Worm (Caenorhabditis elegans) whole organism, L4 larva: ENCODE results near the gene H14N18.4.

ENCODE experiments used
- ama-1 ChIP-seq: fragments of 150-350 bp; optimal IDR thresholded peaks from 2 replicates; lab custom pipeline; 2014; ENCODE audit warnings: inconsistent platforms, mixed read lengths
- ceh-32 ChIP-seq: sonication (generic microtip); optimal IDR thresholded peaks from 2 replicates; lab custom pipeline; 2016; ENCODE audit warnings: mild to moderate bottlenecking, missing genetic modification characterization, missing compliant biosample characterization; ENCODE audit not compliant: poor library complexity
- dpl-1 ChIP-seq: fragments of 150-350 bp; optimal IDR thresholded peaks from 2 replicates; lab custom pipeline; 2014; ENCODE audit warnings: missing biosample characterization, missing genetic modification reagents, missing genetic modification characterization
- gei-8 ChIP-seq: fragments of 200-800 bp; sonication (Bioruptor generic); optimal IDR thresholded peaks from 2 replicates; lab custom pipeline; 2018; ENCODE audit warnings: mild to moderate bottlenecking, missing genetic modification characterization, missing compliant biosample characterization
- madf-9 ChIP-seq: fragments of 200-800 bp; sonication (Bioruptor generic); conservative IDR thresholded peaks from 2 replicates; pipeline ENCODE4 v1.3.6; 2022; ENCODE audit warnings: missing genetic modification reagents, missing genetic modification characterization, missing compliant biosample characterization
- mdl-1 ChIP-seq, 2 experiments: fragments of 150-350 bp in 1 of 2; sonication (generic microtip) in 1 of 2; optimal IDR thresholded peaks; 2 replicates each; lab custom pipeline; 2014 to 2017; ENCODE audit warnings: missing biosample characterization in 2 of 2, missing genetic modification characterization in 2 of 2
- nhr-76 ChIP-seq: fragments of 150-350 bp; optimal IDR thresholded peaks from 2 replicates; lab custom pipeline; 2014; ENCODE audit warnings: missing biosample characterization, missing genetic modification characterization
- pha-4 ChIP-seq, 2 experiments: fragments of 150-350 bp in 1 of 2; fragments of 200-800 bp in 1 of 2; sonication (Bioruptor generic) in 1 of 2; IDR thresholded peaks in 1 of 2; optimal IDR thresholded peaks in 1 of 2; 2 replicates each; pipeline versions ENCODE4 v1.3.6 to Lab custom; 2014 to 2022; ENCODE audit warnings: missing genetic modification characterization in 2 of 2, missing genetic modification reagents in 2 of 2, missing biosample characterization in 1 of 2, missing compliant biosample characterization in 1 of 2
- skn-1 ChIP-seq: fragments of 150-350 bp; optimal IDR thresholded peaks from 2 replicates; lab custom pipeline; 2014; ENCODE audit warnings: missing biosample characterization, missing genetic modification characterization
- snpc-4 ChIP-seq: fragments of 150-350 bp; optimal IDR thresholded peaks from 2 replicates; lab custom pipeline; 2014; ENCODE audit warnings: missing biosample characterization, missing genetic modification characterization
- tra-1 ChIP-seq: fragments of 200-800 bp; sonication (Bioruptor generic); IDR thresholded peaks from 2 replicates; pipeline ENCODE4 v1.3.6; 2022; ENCODE audit warnings: missing genetic modification reagents, missing genetic modification characterization, missing compliant biosample characterization
- unc-62 ChIP-seq, 3 experiments: fragments of 150-350 bp in 1 of 3; sonication (generic microtip); optimal IDR thresholded peaks in 2 of 3; peaks in 1 of 3; 1 replicate in 1 of 3; 2 replicates in 2 of 3; lab custom pipeline; 2014 to 2017; ENCODE audit warnings: missing biosample characterization in 3 of 3, missing genetic modification characterization in 3 of 3, missing genetic modification reagents in 3 of 3, missing genotype in 1 of 3
- zip-2 ChIP-seq: fragments of 150-350 bp; optimal IDR thresholded peaks from 2 replicates; lab custom pipeline; 2014; ENCODE audit warnings: missing biosample characterization, missing genetic modification characterization

- TF ChIP-seq skn-1 (tag; lab: Kevin White, UChicago) (no peak), snpc-4 (tag; lab: Kevin White, UChicago) (no peak), pha-4 (GFP tag; IDR thresholded peaks at IDR 0.05; lab: Robert Waterston, UW) (no peak), pha-4 (tag; optimal IDR thresholded peaks at IDR 0.05; lab: Kevin White, UChicago) (no peak), nhr-76 (tag; lab: Kevin White, UChicago) (no peak), ceh-32 (tag; lab: Kevin White, UChicago) (no peak), tra-1 (GFP tag; lab: Robert Waterston, UW) (no peak), gei-8 (GFP tag; lab: Kevin White, UChicago) (no peak), dpl-1 (GFP tag; lab: Kevin White, UChicago) (no peak), ama-1 (lab: Kevin White, UChicago) (no peak), madf-9 (GFP tag; lab: Robert Waterston, UW) (no peak), zip-2 (tag; lab: Kevin White, UChicago) (no peak), unc-62 (GFP tag; optimal IDR thresholded peaks at IDR 0.05 in 1 of 2; lab: Kevin White, UChicago) (no peak), unc-62 (tag; optimal IDR thresholded peaks at IDR 0.05; lab: Kevin White, UChicago) (no peak), mdl-1 (tag; optimal IDR thresholded peaks at IDR 0.05; lab: Kevin White, UChicago) (no peak)
Observed at ce11 chrV:8906896-8907295, 21.9 kb downstream of the H14N18.4 start, which contains the start of gene frpr-11.
